Worm (Caenorhabditis elegans) whole organism, midembryonic: ENCODE results near the gene ergi-2.

Source experiments
- T22C8.4 ChIP-seq: fragments of 200-800 bp; sonication (Bioruptor generic); IDR thresholded peaks from 2 replicates; pipeline ENCODE4 v1.3.6; 2022; ENCODE audit warnings: missing genetic modification characterization, missing compliant biosample characterization
- cog-1 ChIP-seq: sonication (generic microtip); optimal IDR thresholded peaks from 2 replicates; lab custom pipeline; 2016; ENCODE audit warnings: missing genetic modification characterization, missing compliant biosample characterization
- flt-1 ChIP-seq: fragments of 200-800 bp; sonication (Bioruptor generic); IDR thresholded peaks from 2 replicates; pipeline ENCODE4 v1.3.6; 2022; ENCODE audit warnings: missing genetic modification characterization, missing compliant biosample characterization
- klf-2 ChIP-seq: fragments of 200-800 bp; sonication (Bioruptor generic); conservative IDR thresholded peaks from 2 replicates; pipeline ENCODE4 v1.3.6; 2022; ENCODE audit warnings: missing genetic modification reagents, missing genetic modification characterization, missing compliant biosample characterization
- med-1 ChIP-seq: sonication (generic microtip); optimal IDR thresholded peaks from 2 replicates; lab custom pipeline; 2017; ENCODE audit warnings: missing genetic modification characterization, mild to moderate bottlenecking, missing compliant biosample characterization, antibody characterized with exemption, missing genetic modification reagents; ENCODE audit not compliant: insufficient read depth
- ref-1 ChIP-seq: fragments of 200-800 bp; sonication (Bioruptor generic); conservative IDR thresholded peaks from 2 replicates; pipeline ENCODE4 v1.3.6; 2022; ENCODE audit warnings: missing genetic modification reagents, missing genetic modification characterization, missing compliant biosample characterization
- tab-1 ChIP-seq: fragments of 200-800 bp; sonication (Bioruptor generic); IDR thresholded peaks from 2 replicates; pipeline ENCODE4 v1.3.6; 2022; ENCODE audit warnings: missing genetic modification characterization, missing compliant biosample characterization
- ztf-23 ChIP-seq: fragments of 200-800 bp; sonication (Bioruptor generic); IDR thresholded peaks from 2 replicates; pipeline ENCODE4 v1.3.6; 2022; ENCODE audit warnings: missing genetic modification reagents, missing genetic modification characterization, missing compliant biosample characterization
- ztf-29 ChIP-seq: fragments of 200-800 bp; sonication (Bioruptor generic); IDR thresholded peaks from 2 replicates; pipeline ENCODE4 v1.3.6; 2022; ENCODE audit warnings: missing genetic modification reagents, missing genetic modification characterization, missing compliant biosample characterization

The ergi-2 gene

ce11 chrX:15006847-15007358 lies at the start of gene ergi-2:
Gene ergi-2 (minus strand): TSS chrX:15007308.
- TF ChIP-seq tab-1 = no peak

ce11 chrX:15056737-15057136 lies 49.6 kb upstream of the ergi-2 start, which contains the start of gene H03G16.5:
Gene H03G16.5 (minus strand): TSS chrX:15056837.
- TF ChIP-seq cog-1 (no peak), tab-1 (no peak), T22C8.4 (GFP tag; lab: Robert Waterston, UW) (no peak), ref-1 (GFP tag; lab: Robert Waterston, UW) (no peak), med-1 (no peak), ztf-23 (GFP tag; lab: Robert Waterston, UW) (no peak), ztf-29 (GFP tag; lab: Robert Waterston, UW) (no peak)

- TF ChIP-seq ref-1 (GFP tag; lab: Robert Waterston, UW) = no peak
- no peak for TF ChIP-seq flt-1 (GFP tag; lab: Robert Waterston, UW)
- TF ChIP-seq ztf-29 (GFP tag; lab: Robert Waterston, UW) = no peak
Observed at ce11 chrX:15055914-15056313, 48.8 kb upstream of the ergi-2 start, which contains the start of gene H03G16.7. Gene H03G16.7 (minus strand): TSS chrX:15056014.

ce11 chrX:15053223-15053933 lies 46.3 kb upstream of the ergi-2 start, which contains the start of gene H03G16.1:
Gene H03G16.1 (plus strand): TSS chrX:15053883.
- TF ChIP-seq cog-1 (no peak), ztf-29 (GFP tag; lab: Robert Waterston, UW) (no peak), med-1 (no peak)

- TF ChIP-seq med-1 (no peak), ztf-29 (GFP tag; lab: Robert Waterston, UW) (no peak), klf-2 (GFP tag; lab: Robert Waterston, UW) (no peak), flt-1 (GFP tag; lab: Robert Waterston, UW) (no peak), cog-1 (no peak), T22C8.4 (GFP tag; lab: Robert Waterston, UW) (no peak), tab-1 (no peak), ztf-23 (GFP tag; lab: Robert Waterston, UW) (no peak), ref-1 (GFP tag; lab: Robert Waterston, UW) (no peak)
Observed at ce11 chrX:15052385-15052784, 45.3 kb upstream of the ergi-2 start, which contains the start of gene H03G16.6. Gene H03G16.6 (plus strand): TSS chrX:15052685.

- TF ChIP-seq ztf-23 (GFP tag; lab: Robert Waterston, UW) (no peak), ref-1 (GFP tag; lab: Robert Waterston, UW) (no peak)
Observed at ce11 chrX:15050006-15050405, 42.9 kb upstream of the ergi-2 start.

ce11 chrX:15047541-15047940 lies 40.4 kb upstream of the ergi-2 start:
- TF ChIP-seq ref-1 (GFP tag; lab: Robert Waterston, UW) (no peak), ztf-29 (GFP tag; lab: Robert Waterston, UW) (no peak), tab-1 (no peak), T22C8.4 (GFP tag; lab: Robert Waterston, UW) (no peak), ztf-23 (GFP tag; lab: Robert Waterston, UW) (no peak), cog-1 (no peak), flt-1 (GFP tag; lab: Robert Waterston, UW) (no peak), med-1 (no peak), klf-2 (GFP tag; lab: Robert Waterston, UW) (no peak)

- TF ChIP-seq klf-2 (GFP tag; lab: Robert Waterston, UW) (no peak), ref-1 (GFP tag; lab: Robert Waterston, UW) (no peak), tab-1 (no peak), med-1 (no peak), ztf-23 (GFP tag; lab: Robert Waterston, UW) (no peak), T22C8.4 (GFP tag; lab: Robert Waterston, UW) (no peak), flt-1 (GFP tag; lab: Robert Waterston, UW) (no peak), ztf-29 (GFP tag; lab: Robert Waterston, UW) (no peak), cog-1 (no peak)
Observed at ce11 chrX:15045401-15045800, 38.3 kb upstream of the ergi-2 start.

ce11 chrX:15042549-15042948 lies 35.4 kb upstream of the ergi-2 start:
- TF ChIP-seq med-1 (no peak), flt-1 (GFP tag; lab: Robert Waterston, UW) (no peak), klf-2 (GFP tag; lab: Robert Waterston, UW) (no peak), cog-1 (no peak), ref-1 (GFP tag; lab: Robert Waterston, UW) (no peak), T22C8.4 (GFP tag; lab: Robert Waterston, UW) (no peak), tab-1 (no peak), ztf-29 (GFP tag; lab: Robert Waterston, UW) (no peak), ztf-23 (GFP tag; lab: Robert Waterston, UW) (no peak)

ce11 chrX:15041340-15041739 lies 34.2 kb upstream of the ergi-2 start:
- no peak for TF ChIP-seq cog-1
- no peak for TF ChIP-seq tab-1
- no peak for TF ChIP-seq ztf-29 (GFP tag; lab: Robert Waterston, UW)
- TF ChIP-seq T22C8.4 (GFP tag; lab: Robert Waterston, UW) = no peak
- no peak for TF ChIP-seq ztf-23 (GFP tag; lab: Robert Waterston, UW)
- TF ChIP-seq flt-1 (GFP tag; lab: Robert Waterston, UW) = no peak
- TF ChIP-seq med-1 = no peak
- no peak for TF ChIP-seq klf-2 (GFP tag; lab: Robert Waterston, UW)
- TF ChIP-seq ref-1 (GFP tag; lab: Robert Waterston, UW) = no peak
